Worm (Caenorhabditis elegans) whole organism, mixed stage, embryonic: Measurements from ENCODE around the gene C36C9.12.
"Not testable (repeated sequence)": the region's sequence is repeated elsewhere in the genome, so short reads cannot be mapped to it uniquely, and the experiment has no call there.

ENCODE experiments used
- M03D4.4 ChIP-seq: sonication (generic microtip); optimal IDR thresholded peaks from 2 replicates; lab custom pipeline; 2017; ENCODE audit warnings: mild to moderate bottlenecking, missing genetic modification characterization, missing compliant biosample characterization
- bed-3 ChIP-seq: fragments of 200-800 bp; sonication (Bioruptor generic); optimal IDR thresholded peaks from 3 replicates; lab custom pipeline; 2018; ENCODE audit warnings: mild to moderate bottlenecking, missing genetic modification characterization, moderate library complexity, missing compliant biosample characterization
- ceh-39 ChIP-seq: fragments of 150-350 bp; optimal IDR thresholded peaks from 2 replicates; lab custom pipeline; 2014; ENCODE audit warnings: missing biosample characterization, missing genetic modification characterization
- ceh-83 ChIP-seq: fragments of 200-800 bp; sonication (Bioruptor generic); optimal IDR thresholded peaks from 2 replicates; lab custom pipeline; 2018; ENCODE audit warnings: mild to moderate bottlenecking, missing genetic modification characterization, missing compliant biosample characterization
- ces-1 ChIP-seq: fragments of 150-350 bp; optimal IDR thresholded peaks from 2 replicates; lab custom pipeline; 2014; ENCODE audit warnings: missing biosample characterization, missing genetic modification reagents, missing genetic modification characterization
- cnd-1 ChIP-seq: fragments of 200-800 bp; sonication (Bioruptor generic); optimal IDR thresholded peaks from 2 replicates; lab custom pipeline; 2018; ENCODE audit warnings: mild to moderate bottlenecking, missing genetic modification characterization, missing compliant biosample characterization
- drap-1 ChIP-seq: fragments of 200-800 bp; sonication (Bioruptor generic); optimal IDR thresholded peaks from 3 replicates; lab custom pipeline; 2018; ENCODE audit warnings: mild to moderate bottlenecking, missing genetic modification characterization, missing compliant biosample characterization
- elt-1 ChIP-seq: sonication (generic microtip); optimal IDR thresholded peaks from 2 replicates; lab custom pipeline; 2017; ENCODE audit warnings: missing genetic modification characterization, mild to moderate bottlenecking, missing compliant biosample characterization, antibody characterized with exemption, moderate library complexity, borderline replicate concordance; ENCODE audit not compliant: insufficient read depth
- elt-3 ChIP-seq: fragments of 150-350 bp; optimal IDR thresholded peaks from 2 replicates; lab custom pipeline; 2014; ENCODE audit warnings: missing biosample characterization, missing genetic modification characterization
- flh-1 ChIP-seq: fragments of 200-800 bp; sonication (Bioruptor generic); optimal IDR thresholded peaks from 2 replicates; lab custom pipeline; 2018; ENCODE audit warnings: mild to moderate bottlenecking, missing genetic modification characterization, moderate library complexity, missing compliant biosample characterization
- ham-2 ChIP-seq: fragments of 200-800 bp; sonication (Bioruptor generic); optimal IDR thresholded peaks from 2 replicates; lab custom pipeline; 2018; ENCODE audit warnings: mild to moderate bottlenecking, missing genetic modification characterization, missing compliant biosample characterization
- hlh-1 ChIP-seq: fragments of 150-350 bp; optimal IDR thresholded peaks from 2 replicates; lab custom pipeline; 2014; ENCODE audit warnings: missing biosample characterization, missing genetic modification reagents, missing genetic modification characterization
- lin-13 ChIP-seq: fragments of 150-350 bp; optimal IDR thresholded peaks from 2 replicates; lab custom pipeline; 2014; ENCODE audit warnings: missing biosample characterization, missing genetic modification characterization
- lsy-2 ChIP-seq: fragments of 150-350 bp; optimal IDR thresholded peaks from 2 replicates; lab custom pipeline; 2014; ENCODE audit warnings: missing biosample characterization, missing genetic modification characterization
- mab-5 ChIP-seq: fragments of 150-350 bp; optimal IDR thresholded peaks from 2 replicates; lab custom pipeline; 2014; ENCODE audit warnings: missing biosample characterization, missing genetic modification characterization
- mep-1 ChIP-seq: fragments of 150-350 bp; optimal IDR thresholded peaks from 2 replicates; lab custom pipeline; 2017; ENCODE audit warnings: missing biosample characterization, missing genetic modification reagents, missing genetic modification characterization, inconsistent platforms
- mls-2 ChIP-seq: sonication (generic microtip); optimal IDR thresholded peaks from 2 replicates; lab custom pipeline; 2016; ENCODE audit warnings: mild to moderate bottlenecking, missing genetic modification characterization, moderate library complexity, missing compliant biosample characterization
- nhr-12 ChIP-seq: fragments of 150-350 bp; optimal IDR thresholded peaks from 2 replicates; lab custom pipeline; 2014; ENCODE audit warnings: missing biosample characterization, missing genetic modification characterization
- nhr-237 ChIP-seq: fragments of 150-350 bp; optimal IDR thresholded peaks from 2 replicates; lab custom pipeline; 2014; ENCODE audit warnings: missing biosample characterization, missing genetic modification characterization
- nhr-28 ChIP-seq: fragments of 150-350 bp; optimal IDR thresholded peaks from 2 replicates; lab custom pipeline; 2014; ENCODE audit warnings: missing biosample characterization, missing genetic modification characterization
- nhr-76 ChIP-seq: sonication (generic microtip); optimal IDR thresholded peaks from 2 replicates; lab custom pipeline; 2017; ENCODE audit warnings: missing biosample characterization, missing genetic modification characterization
- pha-4 ChIP-seq: fragments of 150-350 bp; optimal IDR thresholded peaks from 2 replicates; lab custom pipeline; 2018; ENCODE audit warnings: missing biosample characterization, missing genetic modification reagents, missing genetic modification characterization
- sem-2 ChIP-seq: fragments of 200-800 bp; sonication (Bioruptor generic); optimal IDR thresholded peaks from 2 replicates; lab custom pipeline; 2018; ENCODE audit warnings: mild to moderate bottlenecking, missing genetic modification characterization, missing compliant biosample characterization
- snpc-4 ChIP-seq: fragments of 150-350 bp; optimal IDR thresholded peaks from 2 replicates; lab custom pipeline; 2014; ENCODE audit warnings: missing biosample characterization, missing genetic modification characterization
- sptf-1 ChIP-seq: sonication (generic microtip); optimal IDR thresholded peaks from 2 replicates; lab custom pipeline; 2017; ENCODE audit warnings: mild to moderate bottlenecking, missing genetic modification characterization, moderate library complexity, missing compliant biosample characterization
- tbx-8 ChIP-seq: fragments of 200-800 bp; sonication (Bioruptor generic); optimal IDR thresholded peaks from 2 replicates; lab custom pipeline; 2018; ENCODE audit warnings: mild to moderate bottlenecking, missing genetic modification characterization, moderate library complexity, missing compliant biosample characterization
- unc-120 ChIP-seq: sonication (generic microtip); optimal IDR thresholded peaks from 2 replicates; lab custom pipeline; 2017; ENCODE audit warnings: missing genetic modification characterization, missing compliant biosample characterization; ENCODE audit not compliant: poor library complexity, severe bottlenecking
- unc-62 ChIP-seq: fragments of 150-350 bp; optimal IDR thresholded peaks from 2 replicates; lab custom pipeline; 2014; ENCODE audit warnings: missing biosample characterization, missing genetic modification reagents, missing genetic modification characterization
- zip-8 ChIP-seq: fragments of 150-350 bp; optimal IDR thresholded peaks from 2 replicates; lab custom pipeline; 2014; ENCODE audit warnings: missing biosample characterization, missing genetic modification characterization
- ztf-11 ChIP-seq: fragments of 150-350 bp; optimal IDR thresholded peaks from 2 replicates; lab custom pipeline; 2014; ENCODE audit warnings: missing biosample characterization, missing genetic modification characterization

The C36C9.12 gene

DNA sequence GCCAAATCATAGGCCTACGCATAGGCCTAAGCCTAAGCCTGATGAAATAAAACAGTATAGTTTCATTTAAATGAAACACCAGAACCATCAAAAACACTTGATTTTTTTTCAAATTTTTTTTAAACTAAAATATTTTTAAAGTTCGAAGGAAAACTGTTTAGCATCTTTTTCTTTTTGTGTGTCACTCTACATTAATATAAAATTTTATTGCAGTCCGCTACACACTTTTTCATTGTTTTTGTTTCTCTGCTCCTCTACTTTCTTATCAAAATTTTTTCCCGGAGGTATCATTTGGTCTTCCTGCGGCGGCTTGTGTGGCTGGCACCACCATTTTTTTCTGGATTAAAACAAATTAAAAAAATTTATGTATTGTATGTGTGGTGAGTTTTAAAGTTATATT, 2.8 kb downstream of the C36C9.12 start, which contains the start of gene C36C9.11:
TSS of gene C36C9.11 (plus strand) at position 301 of the 400 bp plus-strand sequence.
- not testable (repeated sequence) for TF ChIP-seq elt-3; lsy-2 (tag; lab: Kevin White, UChicago); unc-62 (GFP tag; lab: Kevin White, UChicago)

DNA sequence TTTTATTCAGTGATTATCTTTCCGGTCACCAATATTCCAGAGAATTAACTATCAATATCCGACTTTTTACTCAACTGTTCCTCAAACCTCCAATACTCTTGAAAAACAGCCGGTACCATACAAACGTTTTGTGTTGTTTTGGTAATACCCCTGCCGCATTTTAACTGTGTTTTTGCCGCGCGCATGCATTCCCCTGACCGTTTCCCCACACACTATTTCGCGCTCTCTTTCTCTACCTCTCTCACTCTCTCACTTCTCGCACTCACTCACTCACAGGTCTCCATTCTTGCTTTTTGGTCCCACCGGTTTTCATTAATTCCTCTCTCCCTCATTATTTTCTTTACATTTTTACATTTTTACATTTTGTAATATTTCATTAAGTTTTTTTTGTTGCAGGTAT, 7.3 kb downstream of the C36C9.12 start, which contains the start of gene meg-4:
TSS of gene meg-4 (plus strand) at position 397 of the 400 bp plus-strand sequence.
- TF ChIP-seq elt-1 (tag; lab: Kevin White, UChicago), result no peak
- TF ChIP-seq cnd-1, result no peak
- no peak for TF ChIP-seq unc-120
- no peak for TF ChIP-seq ceh-39 (tag; lab: Kevin White, UChicago)
- no peak for TF ChIP-seq mep-1 (tag; lab: Kevin White, UChicago)
- TF ChIP-seq nhr-76, result no peak
- no peak for TF ChIP-seq zip-8 (tag; lab: Kevin White, UChicago)
- no peak for TF ChIP-seq tbx-8 (GFP tag; lab: Kevin White, UChicago)
- no peak for TF ChIP-seq ham-2 (GFP tag; lab: Kevin White, UChicago)
- no peak for TF ChIP-seq elt-3
- TF ChIP-seq flh-1, result no peak
- TF ChIP-seq ztf-11 (tag; lab: Kevin White, UChicago), result no peak
- TF ChIP-seq mls-2 (tag; lab: Kevin White, UChicago), result no peak
- no peak for TF ChIP-seq ceh-83 (GFP tag; lab: Kevin White, UChicago)
- TF ChIP-seq lsy-2 (tag; lab: Kevin White, UChicago), result no peak
- TF ChIP-seq mab-5 (tag; lab: Kevin White, UChicago), result no peak

ce11 chrX:1678021-1678420, 11.9 kb downstream of the C36C9.12 start, which contains the start of gene fbxa-170:
fbxa-170 (minus strand) TSS chrX:1678121.
- TF ChIP-seq mep-1 (tag; lab: Kevin White, UChicago), result no peak
- TF ChIP-seq nhr-237 (tag; lab: Kevin White, UChicago), result no peak
- TF ChIP-seq unc-120, result no peak
- no peak for TF ChIP-seq sptf-1 (tag; lab: Kevin White, UChicago)
- TF ChIP-seq zip-8 (tag; lab: Kevin White, UChicago), result no peak
- no peak for TF ChIP-seq flh-1
- TF ChIP-seq lsy-2 (tag; lab: Kevin White, UChicago), result no peak
- no peak for TF ChIP-seq snpc-4 (tag; lab: Kevin White, UChicago)
- TF ChIP-seq unc-62 (GFP tag; lab: Kevin White, UChicago), result no peak
- no peak for TF ChIP-seq mab-5 (tag; lab: Kevin White, UChicago)

ce11 chrX:1675879-1676278, 14.0 kb downstream of the C36C9.12 start:
- no peak for TF ChIP-seq hlh-1
- TF ChIP-seq nhr-76, result no peak
- TF ChIP-seq lin-13, result no peak
- no peak for TF ChIP-seq sptf-1 (tag; lab: Kevin White, UChicago)
- TF ChIP-seq mls-2 (tag; lab: Kevin White, UChicago), result no peak
- no peak for TF ChIP-seq snpc-4 (tag; lab: Kevin White, UChicago)
- no peak for TF ChIP-seq ztf-11 (tag; lab: Kevin White, UChicago)
- TF ChIP-seq nhr-12 (tag; lab: Kevin White, UChicago), result no peak
- no peak for TF ChIP-seq ces-1
- no peak for TF ChIP-seq nhr-28 (tag; lab: Kevin White, UChicago)
- TF ChIP-seq cnd-1, result no peak
- no peak for TF ChIP-seq pha-4 (tag; lab: Kevin White, UChicago)
- TF ChIP-seq mab-5 (tag; lab: Kevin White, UChicago), result no peak
- TF ChIP-seq lsy-2 (tag; lab: Kevin White, UChicago), result no peak
- TF ChIP-seq elt-1 (tag; lab: Kevin White, UChicago), result no peak
- TF ChIP-seq M03D4.4, result no peak

DNA sequence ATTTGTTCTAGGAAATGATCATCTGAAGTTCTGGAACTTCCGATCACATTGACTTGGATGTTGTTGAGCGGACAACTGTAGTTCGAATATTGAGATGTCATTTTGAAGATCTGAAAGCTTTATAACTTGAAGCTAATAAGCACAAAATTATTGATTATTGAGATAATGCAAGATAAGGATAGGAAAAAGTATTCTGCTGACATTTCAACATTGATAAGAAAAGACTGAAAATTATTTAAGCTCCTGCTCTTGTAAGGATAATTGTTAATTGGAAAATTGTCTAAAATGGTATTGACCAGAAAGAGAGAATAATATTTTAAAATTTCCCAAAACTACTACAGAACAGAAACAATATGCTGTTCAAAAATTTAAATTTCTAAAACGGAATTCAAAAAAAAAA, 15.8 kb downstream of the C36C9.12 start, which contains the start of gene tbx-31:
TSS of gene tbx-31 (minus strand) at position 101 of the 400 bp plus-strand sequence.
- TF ChIP-seq lin-13 (no peak), M03D4.4 (no peak), tbx-8 (GFP tag; lab: Kevin White, UChicago) (no peak), nhr-237 (tag; lab: Kevin White, UChicago) (no peak), bed-3 (GFP tag; lab: Kevin White, UChicago) (no peak), unc-120 (no peak), sptf-1 (tag; lab: Kevin White, UChicago) (no peak), drap-1 (no peak), sem-2 (GFP tag; lab: Kevin White, UChicago) (no peak), nhr-28 (tag; lab: Kevin White, UChicago) (no peak), elt-3 (no peak), mab-5 (tag; lab: Kevin White, UChicago) (no peak)
